Fruit fly (Drosophila melanogaster): ENCODE data around the gene eIF4A.

DNA sequence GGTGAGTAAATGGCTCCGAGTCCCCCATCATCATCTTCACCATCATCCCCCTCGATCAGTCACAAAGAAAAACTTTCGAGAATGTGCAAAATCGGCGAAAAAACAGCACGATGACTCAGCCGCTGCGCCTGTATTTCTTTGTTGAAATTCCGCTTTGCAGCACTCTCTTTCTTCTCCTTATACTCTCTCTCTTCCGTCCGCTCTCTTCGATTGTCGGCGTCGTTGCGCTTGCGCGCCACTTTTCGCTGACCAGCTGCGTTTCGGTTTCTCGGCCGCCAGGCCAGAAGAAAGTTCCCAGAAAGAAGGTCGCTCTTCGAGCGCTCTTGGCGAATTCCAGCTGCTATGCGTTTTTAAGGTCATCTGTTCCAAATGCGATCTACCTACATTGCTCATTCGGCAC is 1.7 kb downstream of the eIF4A start:
- no peak for TF ChIP-seq pan (optimal IDR thresholded peaks at IDR 0.05)
- TF ChIP-seq psq (optimal IDR thresholded peaks at IDR 0.05): no peak
- no peak for TF ChIP-seq Dll (optimal IDR thresholded peaks at IDR 0.05)
- TF ChIP-seq CG8478 (optimal IDR thresholded peaks at IDR 0.05): no peak
- no peak for TF ChIP-seq EcR (GFP tag; optimal IDR thresholded peaks at IDR 0.05)
- TF ChIP-seq usp (GFP tag; optimal IDR thresholded peaks at IDR 0.05): no peak
